Worm (Caenorhabditis elegans) whole organism, L4/young adult: ENCODE results near the gene acs-3.

Source experiments
- W03F9.2 ChIP-seq: fragments of 150-350 bp; optimal IDR thresholded peaks from 2 replicates; lab custom pipeline; 2014; ENCODE audit warnings: missing biosample characterization, missing genetic modification characterization
- dao-5 ChIP-seq: sonication (generic microtip); optimal IDR thresholded peaks from 2 replicates; lab custom pipeline; 2016; ENCODE audit warnings: missing genotype, missing genetic modification characterization, moderate library complexity, missing compliant biosample characterization
- him-1 ChIP-seq: sonication (generic microtip); optimal IDR thresholded peaks from 2 replicates; lab custom pipeline; 2016; ENCODE audit warnings: missing genotype, missing genetic modification reagents, missing genetic modification characterization, missing compliant biosample characterization

DNA sequence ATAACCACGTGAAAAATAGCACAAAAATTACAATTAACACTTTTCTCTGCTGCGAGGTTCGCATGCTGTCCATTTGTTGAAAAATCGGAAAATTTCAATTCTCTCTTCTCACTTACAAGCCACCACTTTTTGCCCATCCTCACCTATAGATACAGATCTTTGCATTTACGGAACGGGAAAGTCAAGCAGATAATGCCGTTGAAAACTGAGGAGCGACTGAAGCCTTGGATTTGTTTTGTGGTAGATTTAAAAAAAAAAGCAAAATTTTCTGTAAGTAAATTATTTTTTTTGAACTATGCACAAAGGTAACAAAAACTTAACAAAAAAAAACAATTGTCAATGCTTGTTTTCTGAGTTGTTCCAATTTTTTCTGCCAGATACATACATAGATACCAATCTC is 43.8 kb upstream of the acs-3 start, which contains the start of gene T06A1.1:
- TF ChIP-seq him-1 (tag; lab: Kevin White, UChicago) (no peak), dao-5 (tag; lab: Kevin White, UChicago) (no peak), W03F9.2 (tag; lab: Kevin White, UChicago) (no peak)
